Worm (Caenorhabditis elegans) whole organism, midembryonic: Measurements from ENCODE around the gene nhr-172.
A peak's percentile ranks its signal among the peaks of the same experiment; 100 is the strongest.

Source experiments
- T22C8.4 ChIP-seq: fragments of 200-800 bp; sonication (Bioruptor generic); IDR thresholded peaks from 2 replicates; pipeline ENCODE4 v1.3.6; 2022; ENCODE audit warnings: missing genetic modification characterization, missing compliant biosample characterization
- cog-1 ChIP-seq: sonication (generic microtip); optimal IDR thresholded peaks from 2 replicates; lab custom pipeline; 2016; ENCODE audit warnings: missing genetic modification characterization, missing compliant biosample characterization
- flt-1 ChIP-seq: fragments of 200-800 bp; sonication (Bioruptor generic); IDR thresholded peaks from 2 replicates; pipeline ENCODE4 v1.3.6; 2022; ENCODE audit warnings: missing genetic modification characterization, missing compliant biosample characterization
- klf-2 ChIP-seq: fragments of 200-800 bp; sonication (Bioruptor generic); conservative IDR thresholded peaks from 2 replicates; pipeline ENCODE4 v1.3.6; 2022; ENCODE audit warnings: missing genetic modification reagents, missing genetic modification characterization, missing compliant biosample characterization
- med-1 ChIP-seq: sonication (generic microtip); optimal IDR thresholded peaks from 2 replicates; lab custom pipeline; 2017; ENCODE audit warnings: missing genetic modification characterization, mild to moderate bottlenecking, missing compliant biosample characterization, antibody characterized with exemption, missing genetic modification reagents; ENCODE audit not compliant: insufficient read depth
- ref-1 ChIP-seq: fragments of 200-800 bp; sonication (Bioruptor generic); conservative IDR thresholded peaks from 2 replicates; pipeline ENCODE4 v1.3.6; 2022; ENCODE audit warnings: missing genetic modification reagents, missing genetic modification characterization, missing compliant biosample characterization
- tab-1 ChIP-seq: fragments of 200-800 bp; sonication (Bioruptor generic); IDR thresholded peaks from 2 replicates; pipeline ENCODE4 v1.3.6; 2022; ENCODE audit warnings: missing genetic modification characterization, missing compliant biosample characterization
- ztf-23 ChIP-seq: fragments of 200-800 bp; sonication (Bioruptor generic); IDR thresholded peaks from 2 replicates; pipeline ENCODE4 v1.3.6; 2022; ENCODE audit warnings: missing genetic modification reagents, missing genetic modification characterization, missing compliant biosample characterization
- ztf-29 ChIP-seq: fragments of 200-800 bp; sonication (Bioruptor generic); IDR thresholded peaks from 2 replicates; pipeline ENCODE4 v1.3.6; 2022; ENCODE audit warnings: missing genetic modification reagents, missing genetic modification characterization, missing compliant biosample characterization

The nhr-172 gene

DNA sequence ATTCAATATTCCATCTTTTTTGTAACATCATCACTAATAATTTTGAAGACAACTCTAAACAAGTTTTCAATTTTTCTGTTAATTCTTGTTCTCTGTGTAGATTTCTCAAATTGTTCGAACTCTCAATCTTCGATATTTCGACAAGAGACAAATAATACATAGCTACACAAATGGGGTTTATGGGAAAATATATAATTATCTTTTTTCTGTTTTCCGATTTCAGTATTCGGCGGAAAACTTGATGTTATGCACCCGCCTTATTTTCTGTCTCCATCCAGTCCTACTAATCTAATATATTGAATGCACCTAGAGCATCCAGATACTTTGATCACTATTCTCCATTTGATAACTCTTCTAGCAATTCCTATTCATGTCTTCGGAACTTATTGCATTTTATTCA, 30.2 kb downstream of the nhr-172 start, which contains the start of gene srh-268:
Gene srh-268 (plus strand): TSS at position 301 of the 400 bp plus-strand sequence.
- no peak for TF ChIP-seq med-1
- no peak for TF ChIP-seq flt-1 (GFP tag; lab: Robert Waterston, UW)
- TF ChIP-seq ztf-23 (GFP tag; lab: Robert Waterston, UW), result no peak

DNA sequence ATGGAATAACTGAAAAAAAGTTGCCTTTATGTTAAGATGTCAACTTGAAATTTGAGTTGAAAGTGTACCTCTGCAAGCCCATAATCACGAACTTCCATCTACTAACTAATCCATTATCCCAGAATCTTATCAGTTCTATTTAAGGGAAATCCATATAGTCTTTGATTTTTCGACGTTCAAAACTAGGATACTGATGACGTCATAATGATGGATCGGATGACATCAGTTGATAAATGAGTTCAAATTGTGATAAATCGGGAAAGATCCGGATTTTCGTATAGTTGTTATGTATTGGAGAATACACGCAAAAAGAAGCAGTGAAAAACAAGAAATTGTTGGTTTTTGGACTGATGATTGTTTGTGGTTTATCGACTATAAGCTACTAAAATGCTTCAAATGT, 34.9 kb downstream of the nhr-172 start:
- TF ChIP-seq med-1 (no peak), klf-2 (GFP tag; lab: Robert Waterston, UW) (no peak), flt-1 (GFP tag; lab: Robert Waterston, UW) (no peak), cog-1 (tag; lab: Kevin White, UChicago) (no peak), ref-1 (GFP tag; lab: Robert Waterston, UW) (no peak), tab-1 (no peak)

DNA sequence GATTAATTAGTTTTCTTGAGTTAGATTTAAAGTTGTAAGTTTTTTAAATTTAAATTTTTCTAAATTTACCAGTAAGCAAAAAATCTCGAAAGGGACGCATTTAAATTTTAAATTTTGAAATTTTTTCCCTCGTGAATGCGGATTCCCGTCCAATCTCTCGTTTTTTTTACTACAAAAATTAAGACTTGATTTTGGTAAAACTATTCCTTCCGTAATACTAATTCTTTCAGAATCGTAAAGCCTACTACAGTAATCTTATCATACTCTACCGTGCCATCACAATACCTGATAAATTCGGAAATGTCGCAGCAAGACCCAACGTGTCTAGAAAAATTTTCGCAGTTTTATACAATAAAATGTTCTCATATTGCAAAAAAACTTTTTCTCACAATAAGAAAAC, 36.4 kb downstream of the nhr-172 start, which contains the start of the genes C54F6.19 and nhx-3:
Gene C54F6.19 (plus strand): TSS at position 301 of the 400 bp plus-strand sequence.
Gene nhx-3 (minus strand): TSS at position 337 of the 400 bp plus-strand sequence.
- no peak for TF ChIP-seq klf-2 (GFP tag; lab: Robert Waterston, UW)
- TF ChIP-seq ref-1 (GFP tag; lab: Robert Waterston, UW), result no peak
- no peak for TF ChIP-seq med-1
- no peak for TF ChIP-seq cog-1 (tag; lab: Kevin White, UChicago)
- no peak for TF ChIP-seq T22C8.4 (GFP tag; lab: Robert Waterston, UW)
- no peak for TF ChIP-seq tab-1

DNA sequence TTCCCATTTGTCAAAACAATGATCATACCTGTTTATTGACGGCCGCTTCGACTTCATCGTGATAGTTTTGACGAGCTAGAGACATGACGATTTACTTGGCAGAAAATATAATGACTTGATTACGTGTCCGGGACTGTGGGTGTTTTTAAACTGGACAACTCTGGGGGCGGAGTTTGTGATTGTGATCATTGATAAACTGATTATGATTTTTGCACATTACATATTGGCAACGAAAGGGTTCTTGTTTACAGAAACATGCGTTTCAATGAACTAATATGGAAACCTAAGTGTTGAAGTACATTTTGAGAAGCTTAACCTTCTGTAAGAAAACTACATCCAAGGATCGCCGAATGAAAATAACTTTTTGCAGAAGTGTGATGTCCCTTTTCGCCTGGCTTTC, 38.7 kb downstream of the nhr-172 start, which contains the start of gene ftn-1:
Gene ftn-1 (minus strand): TSS at position 101 of the 400 bp plus-strand sequence.
- TF ChIP-seq ztf-29 (GFP tag; lab: Robert Waterston, UW) (no peak), T22C8.4 (GFP tag; lab: Robert Waterston, UW) (no peak), med-1 (no peak), flt-1 (GFP tag; lab: Robert Waterston, UW) (no peak), cog-1 (tag; lab: Kevin White, UChicago) (no peak)

DNA sequence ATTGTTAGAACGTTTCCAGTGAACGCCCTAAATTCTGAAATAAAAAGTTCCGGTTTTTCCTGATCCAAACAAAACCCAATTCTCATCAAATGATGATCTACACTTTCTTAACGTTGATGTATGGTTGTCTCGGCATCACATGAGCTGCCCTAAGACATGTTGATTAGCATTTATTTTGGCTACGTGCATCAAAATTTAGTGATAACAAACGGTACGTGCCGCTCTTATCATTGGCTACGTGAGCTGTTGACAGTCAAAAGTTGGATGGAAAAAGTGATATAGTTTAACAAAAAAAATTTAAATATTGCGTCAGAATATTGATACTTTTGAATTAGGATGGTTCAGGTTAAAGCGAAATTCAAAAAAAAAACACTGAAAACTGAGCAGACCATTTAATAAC, 39.2 kb downstream of the nhr-172 start:
- no peak for TF ChIP-seq klf-2 (GFP tag; lab: Robert Waterston, UW)
- no peak for TF ChIP-seq flt-1 (GFP tag; lab: Robert Waterston, UW)
- TF ChIP-seq T22C8.4 (GFP tag; lab: Robert Waterston, UW), result no peak
- TF ChIP-seq tab-1, result no peak
- TF ChIP-seq med-1, result no peak
- TF ChIP-seq ztf-29 (GFP tag; lab: Robert Waterston, UW), result no peak
- TF ChIP-seq ztf-23 (GFP tag; lab: Robert Waterston, UW), result no peak
- TF ChIP-seq cog-1 (tag; lab: Kevin White, UChicago), result no peak
- no peak for TF ChIP-seq ref-1 (GFP tag; lab: Robert Waterston, UW)

DNA sequence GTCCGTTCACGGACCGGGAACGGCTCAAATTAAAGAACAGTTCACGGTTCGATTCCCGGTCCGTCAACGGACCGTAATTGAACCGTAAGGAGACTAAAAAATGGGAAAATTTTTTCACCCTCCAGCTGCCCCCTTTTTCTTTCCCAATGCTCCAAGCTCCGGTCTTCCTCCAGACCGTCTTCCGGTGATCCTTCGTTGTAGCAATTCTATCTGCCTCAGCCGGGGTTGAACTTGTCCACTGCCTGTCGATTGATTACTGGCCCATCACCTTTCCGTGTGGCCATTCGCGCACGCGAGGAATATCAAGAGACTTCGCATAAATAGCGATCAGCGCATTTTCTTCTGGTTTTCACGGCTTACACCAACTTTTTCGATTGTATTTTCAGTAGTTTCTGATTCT, 39.7 kb downstream of the nhr-172 start:
- TF ChIP-seq flt-1 (GFP tag; lab: Robert Waterston, UW), result peak; percentile 89
- peak; percentile 81 for TF ChIP-seq ztf-23 (GFP tag; lab: Robert Waterston, UW)
- TF ChIP-seq klf-2 (GFP tag; lab: Robert Waterston, UW), result peak; percentile 59; the same call in 1 of the 2 replicates
- TF ChIP-seq tab-1, result peak; percentile 79

DNA sequence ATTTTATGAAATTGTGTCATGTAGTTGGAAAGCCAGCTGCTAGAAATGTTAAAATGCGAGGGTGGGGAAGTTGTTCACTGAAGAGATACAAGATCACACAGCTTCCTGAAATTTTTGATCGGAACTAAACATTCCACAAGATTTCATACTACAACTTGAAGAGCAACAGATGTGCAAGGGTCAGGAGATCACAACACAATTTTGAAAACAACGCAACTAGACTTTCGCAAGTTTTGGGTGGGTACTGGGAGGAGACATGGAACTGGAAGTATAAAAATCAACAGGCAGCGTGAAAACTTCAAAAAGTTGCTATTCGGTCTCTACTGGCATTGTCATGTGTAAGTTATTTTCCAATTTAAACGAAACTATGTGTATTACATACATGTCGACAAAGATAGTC, 43.0 kb downstream of the nhr-172 start, which contains the start of gene F19F10.3:
Gene F19F10.3 (plus strand): TSS at position 301 of the 400 bp plus-strand sequence.
- no peak for TF ChIP-seq tab-1
- TF ChIP-seq klf-2 (GFP tag; lab: Robert Waterston, UW), result no peak
- TF ChIP-seq ztf-23 (GFP tag; lab: Robert Waterston, UW), result no peak
- TF ChIP-seq T22C8.4 (GFP tag; lab: Robert Waterston, UW), result no peak
- TF ChIP-seq cog-1 (tag; lab: Kevin White, UChicago), result no peak
- no peak for TF ChIP-seq ref-1 (GFP tag; lab: Robert Waterston, UW)
- TF ChIP-seq flt-1 (GFP tag; lab: Robert Waterston, UW), result no peak
- TF ChIP-seq med-1, result no peak
- no peak for TF ChIP-seq ztf-29 (GFP tag; lab: Robert Waterston, UW)

DNA sequence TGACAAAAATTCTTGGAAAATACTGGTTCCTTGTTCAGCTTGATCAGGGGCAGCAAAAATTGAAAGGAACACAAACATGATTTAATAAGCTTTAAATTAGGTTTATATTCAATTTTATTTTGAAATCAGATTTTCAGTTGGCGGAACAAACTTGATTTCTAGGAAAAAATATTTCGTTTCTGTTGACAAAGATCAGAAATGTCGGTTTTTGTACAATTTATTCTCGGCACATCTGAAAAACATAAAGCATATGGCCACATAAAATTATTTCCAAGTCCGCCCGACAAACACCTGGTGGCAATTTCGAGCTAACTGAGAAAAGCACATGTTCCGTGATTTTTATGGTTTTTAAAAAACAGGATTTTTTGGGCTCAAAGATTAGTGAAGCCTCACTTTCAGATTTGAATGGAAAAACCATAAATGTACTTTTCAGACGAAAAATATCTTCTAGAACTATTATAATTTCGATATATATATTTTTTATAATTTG, 45.1 kb downstream of the nhr-172 start, which contains the start of gene ttr-10:
Gene ttr-10 (minus strand): TSS at position 51 of the 490 bp plus-strand sequence.
- TF ChIP-seq ztf-29 (GFP tag; lab: Robert Waterston, UW) (no peak), T22C8.4 (GFP tag; lab: Robert Waterston, UW) (no peak), med-1 (no peak)

DNA sequence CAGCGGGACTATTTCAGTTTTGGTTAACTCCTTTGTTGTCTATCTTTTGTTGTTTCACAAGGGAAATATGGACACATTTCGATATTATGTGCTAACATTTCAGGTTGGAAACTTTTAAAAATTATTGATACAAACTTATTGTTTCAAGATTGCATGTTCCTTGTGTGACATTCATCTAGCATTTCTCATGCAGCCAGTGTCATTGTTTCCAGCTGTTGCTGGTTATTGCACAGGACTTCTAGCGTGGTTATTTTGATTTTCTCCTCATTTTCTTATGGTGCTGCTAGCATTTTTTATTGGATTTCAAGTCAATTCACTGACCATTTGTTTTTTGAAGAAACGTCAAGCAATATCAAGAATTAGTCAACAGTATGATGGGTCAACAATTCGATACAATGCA, 47.1 kb downstream of the nhr-172 start:
- no peak for TF ChIP-seq ztf-23 (GFP tag; lab: Robert Waterston, UW)

DNA sequence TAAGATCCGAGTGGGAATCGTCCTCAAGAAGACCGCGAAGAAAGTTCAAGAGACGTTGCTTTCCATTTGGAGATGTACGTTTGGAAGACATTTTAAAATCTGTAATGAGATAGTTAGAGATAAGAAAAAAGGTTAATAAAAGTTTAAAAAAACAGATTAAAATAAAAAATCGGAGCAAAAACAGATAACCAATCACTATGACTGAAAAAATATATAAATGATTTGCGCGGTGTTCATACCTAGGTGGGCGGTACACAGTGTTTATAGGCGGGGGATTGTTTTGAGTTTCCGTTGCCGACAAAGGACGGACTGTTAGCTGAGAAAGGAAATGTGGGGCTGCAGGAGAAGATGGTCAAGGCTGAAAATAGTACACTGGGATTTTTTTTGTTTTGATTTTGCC, 49.9 kb downstream of the nhr-172 start, which contains the start of gene ets-7:
Gene ets-7 (minus strand): TSS at position 101 of the 400 bp plus-strand sequence.
- no peak for TF ChIP-seq T22C8.4 (GFP tag; lab: Robert Waterston, UW)
- no peak for TF ChIP-seq tab-1
- no peak for TF ChIP-seq ref-1 (GFP tag; lab: Robert Waterston, UW)
- TF ChIP-seq med-1, result no peak
- no peak for TF ChIP-seq ztf-29 (GFP tag; lab: Robert Waterston, UW)
- TF ChIP-seq klf-2 (GFP tag; lab: Robert Waterston, UW), result no peak
- no peak for TF ChIP-seq flt-1 (GFP tag; lab: Robert Waterston, UW)
- no peak for TF ChIP-seq ztf-23 (GFP tag; lab: Robert Waterston, UW)
- no peak for TF ChIP-seq cog-1 (tag; lab: Kevin White, UChicago)
